Worm (Caenorhabditis elegans) whole organism, late embryonic: ENCODE results near the gene F35H10.2.

ENCODE experiments used
- C08G9.2 ChIP-seq: sonication (generic microtip); optimal IDR thresholded peaks from 2 replicates; lab custom pipeline; 2016; ENCODE audit warnings: mild to moderate bottlenecking, missing genetic modification characterization, moderate library complexity, missing compliant biosample characterization
- F13H6.1 ChIP-seq: sonication (generic microtip); optimal IDR thresholded peaks from 2 replicates; lab custom pipeline; 2016; ENCODE audit warnings: missing genetic modification characterization, missing compliant biosample characterization
- T23F11.4 ChIP-seq: fragments of 200-800 bp; sonication (Bioruptor generic); optimal IDR thresholded peaks from 2 replicates; lab custom pipeline; 2018; ENCODE audit warnings: mild to moderate bottlenecking, missing genetic modification characterization, missing compliant biosample characterization
- ama-1 ChIP-seq: fragments of 150-350 bp; optimal IDR thresholded peaks from 2 replicates; lab custom pipeline; 2014
- ceh-14 ChIP-seq: sonication (generic microtip); optimal IDR thresholded peaks from 2 replicates; lab custom pipeline; 2016; ENCODE audit warnings: missing genotype, missing genetic modification characterization, missing compliant biosample characterization
- ceh-19 ChIP-seq: fragments of 200-800 bp; sonication (Bioruptor generic); optimal IDR thresholded peaks from 2 replicates; lab custom pipeline; 2018; ENCODE audit warnings: mild to moderate bottlenecking, missing genetic modification characterization, missing compliant biosample characterization
- ceh-2 ChIP-seq: sonication (generic microtip); optimal IDR thresholded peaks from 2 replicates; lab custom pipeline; 2016; ENCODE audit warnings: missing genotype, missing genetic modification characterization, missing compliant biosample characterization
- ceh-22 ChIP-seq: sonication (generic microtip); optimal IDR thresholded peaks from 2 replicates; lab custom pipeline; 2017; ENCODE audit warnings: missing biosample characterization, missing genetic modification characterization
- ceh-34 ChIP-seq: sonication (generic microtip); optimal IDR thresholded peaks from 2 replicates; lab custom pipeline; 2016; ENCODE audit warnings: mild to moderate bottlenecking, missing genetic modification characterization, missing compliant biosample characterization
- ceh-45 ChIP-seq: fragments of 200-800 bp; sonication (Bioruptor generic); IDR thresholded peaks from 2 replicates; pipeline ENCODE4 v1.3.6; 2022; ENCODE audit warnings: missing genetic modification reagents, missing genetic modification characterization, missing compliant biosample characterization
- ceh-48 ChIP-seq: sonication (generic microtip); optimal IDR thresholded peaks from 2 replicates; lab custom pipeline; 2016; ENCODE audit warnings: missing genetic modification characterization, inconsistent platforms, missing compliant biosample characterization
- ceh-6 ChIP-seq: fragments of 200-800 bp; sonication (Bioruptor generic); optimal IDR thresholded peaks from 2 replicates; lab custom pipeline; 2018; ENCODE audit warnings: mild to moderate bottlenecking, missing genetic modification characterization, missing compliant biosample characterization
- ceh-9 ChIP-seq: sonication (generic microtip); optimal IDR thresholded peaks from 2 replicates; lab custom pipeline; 2016; ENCODE audit warnings: mild to moderate bottlenecking, missing genetic modification characterization, inconsistent platforms, missing compliant biosample characterization
- elt-2 ChIP-seq: sonication (generic microtip); optimal IDR thresholded peaks from 2 replicates; lab custom pipeline; 2016; ENCODE audit warnings: missing genetic modification reagents, missing genetic modification characterization, missing compliant biosample characterization
- elt-4 ChIP-seq: sonication (generic microtip); optimal IDR thresholded peaks from 2 replicates; lab custom pipeline; 2016; ENCODE audit warnings: missing genetic modification characterization, missing compliant biosample characterization
- ets-4 ChIP-seq: sonication (generic microtip); optimal IDR thresholded peaks from 2 replicates; lab custom pipeline; 2016; ENCODE audit warnings: missing genetic modification characterization, missing compliant biosample characterization
- eyg-1 ChIP-seq: sonication (generic microtip); optimal IDR thresholded peaks from 2 replicates; lab custom pipeline; 2016; ENCODE audit warnings: missing genotype, missing genetic modification characterization, missing compliant biosample characterization
- fkh-10 ChIP-seq: fragments of 150-350 bp; optimal IDR thresholded peaks from 2 replicates; lab custom pipeline; 2014; ENCODE audit warnings: missing biosample characterization, missing genetic modification reagents, missing genetic modification characterization
- fkh-6 ChIP-seq: sonication (generic microtip); optimal IDR thresholded peaks from 2 replicates; lab custom pipeline; 2016; ENCODE audit warnings: missing genetic modification characterization, missing compliant biosample characterization
- hlh-13 ChIP-seq: fragments of 200-800 bp; sonication (Bioruptor generic); optimal IDR thresholded peaks from 2 replicates; lab custom pipeline; 2018; ENCODE audit warnings: mild to moderate bottlenecking, missing genetic modification characterization, missing compliant biosample characterization
- hlh-15 ChIP-seq: sonication (generic microtip); optimal IDR thresholded peaks from 2 replicates; lab custom pipeline; 2016; ENCODE audit warnings: missing genetic modification characterization, missing compliant biosample characterization
- hlh-30 ChIP-seq: sonication (generic microtip); optimal IDR thresholded peaks from 2 replicates; lab custom pipeline; 2017; ENCODE audit warnings: antibody characterized with exemption, missing genetic modification characterization, missing compliant biosample characterization; ENCODE audit not compliant: insufficient read depth
- hlh-8 ChIP-seq: sonication (generic microtip); optimal IDR thresholded peaks from 2 replicates; lab custom pipeline; 2016; ENCODE audit warnings: missing genotype, missing genetic modification characterization, missing compliant biosample characterization
- lim-6 ChIP-seq: sonication (generic microtip); optimal IDR thresholded peaks from 2 replicates; lab custom pipeline; 2016; ENCODE audit warnings: missing genetic modification characterization, missing compliant biosample characterization
- madf-2 ChIP-seq: sonication (generic microtip); optimal IDR thresholded peaks from 2 replicates; lab custom pipeline; 2017; ENCODE audit warnings: missing genetic modification characterization, missing compliant biosample characterization
- mec-3 ChIP-seq: sonication (generic microtip); optimal IDR thresholded peaks from 2 replicates; lab custom pipeline; 2016; ENCODE audit warnings: borderline replicate concordance, missing genetic modification characterization, missing compliant biosample characterization
- nfya-1 ChIP-seq: sonication (generic microtip); optimal IDR thresholded peaks from 2 replicates; lab custom pipeline; 2017; ENCODE audit warnings: missing genetic modification characterization, mild to moderate bottlenecking, missing compliant biosample characterization, antibody characterized with exemption, moderate library complexity
- nhr-232 ChIP-seq: sonication (generic microtip); optimal IDR thresholded peaks from 2 replicates; lab custom pipeline; 2016; ENCODE audit warnings: missing genetic modification characterization, missing compliant biosample characterization
- npax-4 ChIP-seq: sonication (generic microtip); optimal IDR thresholded peaks from 2 replicates; lab custom pipeline; 2016; ENCODE audit warnings: missing genetic modification characterization, missing compliant biosample characterization
- odd-2 ChIP-seq: sonication (generic microtip); optimal IDR thresholded peaks from 2 replicates; lab custom pipeline; 2017; ENCODE audit warnings: antibody characterized with exemption, mild to moderate bottlenecking, missing genetic modification characterization, missing compliant biosample characterization
- pag-3 ChIP-seq: sonication (generic microtip); optimal IDR thresholded peaks from 2 replicates; lab custom pipeline; 2016; ENCODE audit warnings: missing compliant biosample characterization, missing genetic modification characterization, borderline replicate concordance
- pat-9 ChIP-seq: fragments of 200-800 bp; sonication (Bioruptor generic); optimal IDR thresholded peaks from 2 replicates; lab custom pipeline; 2018; ENCODE audit warnings: mild to moderate bottlenecking, missing genetic modification characterization, moderate library complexity, missing compliant biosample characterization
- pax-1 ChIP-seq: fragments of 150-350 bp; optimal IDR thresholded peaks from 2 replicates; lab custom pipeline; 2014; ENCODE audit warnings: missing biosample characterization, missing genetic modification characterization
- pha-2 ChIP-seq: sonication (generic microtip); optimal IDR thresholded peaks from 2 replicates; lab custom pipeline; 2017; ENCODE audit warnings: mild to moderate bottlenecking, missing genetic modification characterization, missing compliant biosample characterization
- pha-4 ChIP-seq: fragments of 150-350 bp; optimal IDR thresholded peaks from 2 replicates; lab custom pipeline; 2018; ENCODE audit warnings: missing biosample characterization, missing genetic modification reagents, missing genetic modification characterization
- pqm-1 ChIP-seq: sonication (generic microtip); optimal IDR thresholded peaks from 2 replicates; lab custom pipeline; 2016; ENCODE audit warnings: missing genetic modification characterization, missing compliant biosample characterization
- pros-1 ChIP-seq: fragments of 150-350 bp; optimal IDR thresholded peaks from 2 replicates; lab custom pipeline; 2014; ENCODE audit warnings: missing biosample characterization, missing genetic modification reagents, missing genetic modification characterization
- ref-2 ChIP-seq: sonication (generic microtip); optimal IDR thresholded peaks from 2 replicates; lab custom pipeline; 2016; ENCODE audit warnings: missing genetic modification characterization, missing compliant biosample characterization
- rnt-1 ChIP-seq: sonication (generic microtip); optimal IDR thresholded peaks from 2 replicates; lab custom pipeline; 2016; ENCODE audit warnings: missing genetic modification characterization, missing compliant biosample characterization
- sox-4 ChIP-seq: sonication (generic microtip); optimal IDR thresholded peaks from 2 replicates; lab custom pipeline; 2017; ENCODE audit warnings: mild to moderate bottlenecking, missing genetic modification characterization, inconsistent platforms, missing compliant biosample characterization
- tbx-7 ChIP-seq: sonication (generic microtip); optimal IDR thresholded peaks from 2 replicates; lab custom pipeline; 2016; ENCODE audit warnings: missing genotype, missing genetic modification characterization, missing compliant biosample characterization
- ttx-3 ChIP-seq: sonication (generic microtip); optimal IDR thresholded peaks from 2 replicates; lab custom pipeline; 2016; ENCODE audit warnings: missing genetic modification reagents, missing genetic modification characterization, missing compliant biosample characterization
- unc-42 ChIP-seq: sonication (generic microtip); optimal IDR thresholded peaks from 2 replicates; lab custom pipeline; 2016; ENCODE audit warnings: missing genotype, missing genetic modification characterization, missing compliant biosample characterization
- zip-5 ChIP-seq: sonication (generic microtip); optimal IDR thresholded peaks from 2 replicates; lab custom pipeline; 2016; ENCODE audit warnings: missing genetic modification characterization, missing compliant biosample characterization
- ztf-16 ChIP-seq: sonication (generic microtip); optimal IDR thresholded peaks from 2 replicates; lab custom pipeline; 2017; ENCODE audit warnings: missing genetic modification characterization, missing compliant biosample characterization

The F35H10.2 gene

ce11 chrIV:8375381-8375780 lies 46.4 kb downstream of the F35H10.2 start (continued):
- peak; percentile 34 for TF ChIP-seq ets-4
- TF ChIP-seq ceh-6: peak; percentile 87
- peak; percentile 80 for TF ChIP-seq fkh-6 (tag; lab: Kevin White, UChicago)
- TF ChIP-seq F13H6.1 (tag; lab: Kevin White, UChicago): peak; percentile 64
- peak; percentile 66 for TF ChIP-seq hlh-8 (tag; lab: Kevin White, UChicago)
- TF ChIP-seq ceh-9 (tag; lab: Kevin White, UChicago): peak; percentile 9
- TF ChIP-seq pag-3 (tag; lab: Kevin White, UChicago): peak; percentile 39
- peak; percentile 86 for TF ChIP-seq pha-2 (tag; lab: Kevin White, UChicago)
- TF ChIP-seq ztf-16: peak; percentile 82
- TF ChIP-seq mec-3 (tag; lab: Kevin White, UChicago): no peak
- peak; percentile 61 for TF ChIP-seq unc-42 (tag; lab: Kevin White, UChicago)
- TF ChIP-seq eyg-1: peak; percentile 77
- TF ChIP-seq odd-2 (tag; lab: Kevin White, UChicago): peak; percentile 79
- no peak for TF ChIP-seq elt-4
- TF ChIP-seq pros-1 (tag; lab: Kevin White, UChicago): peak; percentile 49
- TF ChIP-seq ceh-34 (tag; lab: Kevin White, UChicago): peak; percentile 87
- no peak for TF ChIP-seq ceh-22 (tag; lab: Kevin White, UChicago)
- TF ChIP-seq pax-1 (tag; lab: Kevin White, UChicago): no peak
- peak; percentile 56 for TF ChIP-seq hlh-30 (tag; lab: Kevin White, UChicago)
- TF ChIP-seq ttx-3 (tag; lab: Kevin White, UChicago): peak; percentile 82
- TF ChIP-seq pha-4 (tag; lab: Kevin White, UChicago): no peak
- peak; percentile 87 for TF ChIP-seq pat-9 (tag; lab: Kevin White, UChicago)
- peak; percentile 52; the same call in 1 of the 2 replicates for TF ChIP-seq ceh-45 (GFP tag; lab: Robert Waterston, UW)
- TF ChIP-seq C08G9.2 (tag; lab: Kevin White, UChicago): peak; percentile 69
- TF ChIP-seq npax-4 (tag; lab: Kevin White, UChicago): peak; percentile 77
- TF ChIP-seq zip-5 (tag; lab: Kevin White, UChicago): peak; percentile 70
- TF ChIP-seq sox-4 (tag; lab: Kevin White, UChicago): peak; percentile 78
- peak; percentile 16 for TF ChIP-seq pqm-1
- TF ChIP-seq hlh-15 (tag; lab: Kevin White, UChicago): peak; percentile 67
- TF ChIP-seq nhr-232 (tag; lab: Kevin White, UChicago): peak; percentile 82
- peak; percentile 86 for TF ChIP-seq madf-2 (tag; lab: Kevin White, UChicago)
- TF ChIP-seq ama-1 (lab: Kevin White, UChicago): no peak
- peak; percentile 94 for TF ChIP-seq elt-2 (tag; lab: Kevin White, UChicago)
- peak; percentile 92 for TF ChIP-seq ref-2
- peak; percentile 77 for TF ChIP-seq ceh-2 (tag; lab: Kevin White, UChicago)
- peak; percentile 63 for TF ChIP-seq T23F11.4 (GFP tag; lab: Kevin White, UChicago)

DNA sequence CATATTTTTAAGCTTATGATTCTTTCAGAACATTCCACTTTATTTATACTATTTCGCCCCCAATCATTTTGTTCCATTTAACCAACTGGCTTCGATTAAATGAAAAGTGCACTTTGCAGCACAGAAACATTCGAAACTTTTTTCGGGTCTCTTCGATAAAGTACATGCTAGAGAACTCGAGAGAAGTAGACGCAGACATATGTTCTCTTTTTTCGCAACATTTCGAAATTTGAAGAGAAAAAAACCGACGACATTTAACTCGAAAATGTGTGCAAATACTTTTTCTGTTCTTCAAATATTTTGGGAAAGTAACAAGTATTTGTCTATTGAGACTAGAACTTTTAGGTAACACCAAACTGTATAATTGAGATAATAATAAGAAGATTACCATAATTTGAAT lies 47.9 kb downstream of the F35H10.2 start:
- no peak for TF ChIP-seq lim-6 (tag; lab: Kevin White, UChicago)
- TF ChIP-seq ceh-19 (GFP tag; lab: Kevin White, UChicago): no peak
- no peak for TF ChIP-seq fkh-10

ce11 chrIV:8377501-8377900 lies 48.5 kb downstream of the F35H10.2 start, which contains the start of gene D2096.7:
TSS of gene D2096.7 (minus strand) at chrIV:8377630.
- TF ChIP-seq tbx-7: no peak
- TF ChIP-seq madf-2 (tag; lab: Kevin White, UChicago): no peak
- TF ChIP-seq elt-4: no peak
- no peak for TF ChIP-seq npax-4 (tag; lab: Kevin White, UChicago)
- no peak for TF ChIP-seq ama-1 (lab: Kevin White, UChicago)
- TF ChIP-seq ref-2: no peak
- TF ChIP-seq nfya-1 (tag; lab: Kevin White, UChicago): no peak
- no peak for TF ChIP-seq ceh-6
- TF ChIP-seq ceh-9 (tag; lab: Kevin White, UChicago): no peak
- no peak for TF ChIP-seq nhr-232 (tag; lab: Kevin White, UChicago)
- no peak for TF ChIP-seq ceh-48
- TF ChIP-seq pros-1 (tag; lab: Kevin White, UChicago): no peak
- no peak for TF ChIP-seq mec-3 (tag; lab: Kevin White, UChicago)
- no peak for TF ChIP-seq ceh-14
- no peak for TF ChIP-seq T23F11.4 (GFP tag; lab: Kevin White, UChicago)
- TF ChIP-seq rnt-1 (tag; lab: Kevin White, UChicago): no peak
- no peak for TF ChIP-seq hlh-13 (GFP tag; lab: Kevin White, UChicago)
- no peak for TF ChIP-seq pha-4 (tag; lab: Kevin White, UChicago)
